Worm (Caenorhabditis elegans): ENCODE data around the gene F07F6.2.

The F07F6.2 gene

ce11 chrII:5473946-5474423 lies 44.0 kb downstream of the F07F6.2 start, which contains the start of gene mrps-16 (continued):
- TF ChIP-seq grh-1 (GFP tag; IDR thresholded peaks at IDR 0.05) (peak; percentile 54), C34B4.2 (tag; optimal IDR thresholded peaks at IDR 0.05) (no peak), ets-5 (GFP tag; IDR thresholded peaks at IDR 0.05) (no peak), ceh-63 (GFP tag; optimal IDR thresholded peaks at IDR 0.05) (no peak), sptf-1 (tag; optimal IDR thresholded peaks at IDR 0.05) (no peak), blmp-1 (tag; optimal IDR thresholded peaks at IDR 0.05) (peak; percentile 59), vab-15 (tag; optimal IDR thresholded peaks at IDR 0.05) (no peak), mep-1 (tag; optimal IDR thresholded peaks at IDR 0.05) (peak; percentile 84), alr-1 (tag; optimal IDR thresholded peaks at IDR 0.05; ENCODE audit: borderline replicate concordance) (no peak), C04F5.9 (tag; optimal IDR thresholded peaks at IDR 0.05) (peak; percentile 4), zip-4 (GFP tag; optimal IDR thresholded peaks at IDR 0.05) (peak; percentile 44), fkh-8 (tag; optimal IDR thresholded peaks at IDR 0.05) (peak; percentile 36), lin-39 (tag; optimal IDR thresholded peaks at IDR 0.05) (peak; percentile 41), fkh-4 (tag; optimal IDR thresholded peaks at IDR 0.05; ENCODE audit: borderline replicate concordance) (no peak), unc-98 (GFP tag; IDR thresholded peaks at IDR 0.05) (no peak), ces-1 (GFP tag; optimal IDR thresholded peaks at IDR 0.05) (no peak), snu-23 (GFP tag; optimal IDR thresholded peaks at IDR 0.05) (peak; percentile 80), nhr-19 (GFP tag; conservative IDR thresholded peaks at IDR 0.05) (peak; percentile 78), ceh-8 (GFP tag; optimal IDR thresholded peaks at IDR 0.05) (peak; percentile 6), pqm-1 (tag; optimal IDR thresholded peaks at IDR 0.05) (no peak), sup-37 (GFP tag; optimal IDR thresholded peaks at IDR 0.05) (no peak), hlh-4 (tag; optimal IDR thresholded peaks at IDR 0.05) (no peak), isw-1 (GFP tag; IDR thresholded peaks at IDR 0.05) (peak; percentile 55), tlp-1 (tag; optimal IDR thresholded peaks at IDR 0.05) (no peak), swsn-7 (tag; optimal IDR thresholded peaks at IDR 0.05) (peak; percentile 76), unc-130 (tag; optimal IDR thresholded peaks at IDR 0.05) (peak; percentile 58), ztf-4 (tag; optimal IDR thresholded peaks at IDR 0.05) (no peak), aha-1 (tag; optimal IDR thresholded peaks at IDR 0.05) (no peak), nhr-237 (tag; optimal IDR thresholded peaks at IDR 0.05) (no peak), nhr-20 (tag; optimal IDR thresholded peaks at IDR 0.05) (peak; percentile 73), skn-1 (tag; optimal IDR thresholded peaks at IDR 0.05) (peak; percentile 52), efl-1 (optimal IDR thresholded peaks at IDR 0.05) (peak; percentile 94 to 98), efl-1 (GFP tag; optimal IDR thresholded peaks at IDR 0.05 in 1 of 2) (peak; percentile 99 to 100), mdl-1 (tag; optimal IDR thresholded peaks at IDR 0.05) (peak in 1 of 2 experiments; percentile 28), hpl-2 (GFP tag; optimal IDR thresholded peaks at IDR 0.05) (no peak), snpc-4 (tag; optimal IDR thresholded peaks at IDR 0.05) (peak; percentile 38), mef-2 (tag; optimal IDR thresholded peaks at IDR 0.05) (no peak), sox-4 (tag; optimal IDR thresholded peaks at IDR 0.05) (no peak), efl-3 (GFP tag; optimal IDR thresholded peaks at IDR 0.05) (no peak), fkh-10 (GFP tag; optimal IDR thresholded peaks at IDR 0.05) (no peak), ceh-88 (GFP tag; IDR thresholded peaks at IDR 0.05) (no peak)

ce11 chrII:5474946-5475345 lies 44.9 kb downstream of the F07F6.2 start, which contains the start of gene ilcr-2:
Gene ilcr-2, plus strand, starts transcription at chrII:5475246.
- no peak for TF ChIP-seq nhr-71 (tag; optimal IDR thresholded peaks at IDR 0.05)
- TF ChIP-seq F16B12.6 (tag; optimal IDR thresholded peaks at IDR 0.05): no peak
- TF ChIP-seq ztf-11 (tag; optimal IDR thresholded peaks at IDR 0.05): no peak
- no peak for TF ChIP-seq rnt-1 (tag; optimal IDR thresholded peaks at IDR 0.05)
- no peak for TF ChIP-seq ceh-88 (GFP tag; IDR thresholded peaks at IDR 0.05)
- no peak for TF ChIP-seq pax-3 (tag; optimal IDR thresholded peaks at IDR 0.05)
- TF ChIP-seq C16A3.4 (tag; optimal IDR thresholded peaks at IDR 0.05): no peak
- TF ChIP-seq ceh-63 (GFP tag; optimal IDR thresholded peaks at IDR 0.05): no peak
- no peak for TF ChIP-seq dpl-1 (GFP tag; optimal IDR thresholded peaks at IDR 0.05)
- TF ChIP-seq zip-4 (GFP tag; optimal IDR thresholded peaks at IDR 0.05): no peak
- TF ChIP-seq elt-2 (tag; optimal IDR thresholded peaks at IDR 0.05): no peak
- no peak for TF ChIP-seq snu-23 (GFP tag; optimal IDR thresholded peaks at IDR 0.05)
- TF ChIP-seq unc-30 (tag; optimal IDR thresholded peaks at IDR 0.05): no peak
- TF ChIP-seq sup-37 (GFP tag; optimal IDR thresholded peaks at IDR 0.05): no peak
- no peak for TF ChIP-seq tbx-2 (tag; optimal IDR thresholded peaks at IDR 0.05)
- TF ChIP-seq ets-5 (GFP tag; IDR thresholded peaks at IDR 0.05): no peak
- no peak for TF ChIP-seq Y116A8C.19 (tag; optimal IDR thresholded peaks at IDR 0.05; ENCODE audit: borderline replicate concordance)
